Worm (Caenorhabditis elegans) whole organism, late embryonic: ENCODE data around the gene F58D12.3.

Source experiments
- pha-2 ChIP-seq: sonication (generic microtip); optimal IDR thresholded peaks from 2 replicates; lab custom pipeline; 2017; ENCODE audit warnings: mild to moderate bottlenecking, missing genetic modification characterization, missing compliant biosample characterization
- rnt-1 ChIP-seq: sonication (generic microtip); optimal IDR thresholded peaks from 2 replicates; lab custom pipeline; 2016; ENCODE audit warnings: missing genetic modification characterization, missing compliant biosample characterization

DNA sequence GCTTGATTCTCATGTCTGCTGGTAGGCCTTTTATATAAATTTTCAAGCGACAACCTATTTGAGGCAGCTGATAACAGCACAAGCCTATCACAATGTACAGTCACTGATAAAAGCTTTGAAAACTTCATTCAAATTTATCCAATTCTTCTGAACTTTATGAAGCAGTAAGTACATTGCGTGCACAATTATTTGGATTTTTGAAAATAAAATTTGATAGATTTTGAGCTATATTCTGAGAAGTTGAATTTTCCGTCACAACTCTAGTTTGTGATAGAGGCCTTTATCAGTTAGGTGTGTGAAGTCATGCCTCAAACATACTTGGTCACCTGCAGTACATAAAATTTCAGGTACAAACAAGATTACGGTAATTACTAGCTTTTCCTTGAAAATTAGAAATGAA lies 39.0 kb upstream of the F58D12.3 start, which contains the start of the genes mtl-2 and T08G5.1:
- TF ChIP-seq pha-2 (tag; lab: Kevin White, UChicago) (no peak), rnt-1 (tag; lab: Kevin White, UChicago) (no peak)
